Worm (Caenorhabditis elegans) whole organism, L4 larva: ENCODE measurements around the gene idpb-5.

Source experiments
- D1046.2 ChIP-seq: fragments of 200-800 bp; sonication (Bioruptor generic); IDR thresholded peaks from 2 replicates; pipeline ENCODE4 v1.3.6; 2022; ENCODE audit warnings: missing genetic modification characterization, missing compliant biosample characterization
- F26F4.8 ChIP-seq: fragments of 200-800 bp; sonication (Bioruptor generic); conservative IDR thresholded peaks from 2 replicates; pipeline ENCODE4 v1.3.6; 2022; ENCODE audit warnings: missing genetic modification characterization, missing compliant biosample characterization
- R02D3.7 ChIP-seq: fragments of 150-350 bp; sonication (generic microtip); optimal IDR thresholded peaks from 3 replicates; lab custom pipeline; 2014; ENCODE audit warnings: missing biosample characterization, missing genetic modification characterization
- T20F7.1 ChIP-seq: fragments of 200-800 bp; sonication (Bioruptor generic); optimal IDR thresholded peaks from 2 replicates; lab custom pipeline; 2018; ENCODE audit warnings: mild to moderate bottlenecking, missing genetic modification characterization, missing compliant biosample characterization
- Y75B8A.6 ChIP-seq: fragments of 200-800 bp; sonication (Bioruptor generic); IDR thresholded peaks from 2 replicates; pipeline ENCODE4 v1.3.6; 2022; ENCODE audit warnings: missing genetic modification reagents, missing genetic modification characterization, missing compliant biosample characterization
- ZK546.5 ChIP-seq, 2 experiments: sonication (generic microtip); optimal IDR thresholded peaks; 2 replicates each; lab custom pipeline; 2017; ENCODE audit warnings: missing biosample characterization in 2 of 2, missing genetic modification characterization in 2 of 2
- aha-1 ChIP-seq: fragments of 150-350 bp; peaks from one replicate; lab custom pipeline; 2014; ENCODE audit warnings: missing biosample characterization, missing genetic modification characterization
- ama-1 ChIP-seq: fragments of 150-350 bp; optimal IDR thresholded peaks from 2 replicates; lab custom pipeline; 2014; ENCODE audit warnings: inconsistent platforms, mixed read lengths
- ctbp-1 ChIP-seq: fragments of 200-800 bp; sonication (Bioruptor generic); IDR thresholded peaks from 2 replicates; pipeline ENCODE4 v1.3.6; 2022; ENCODE audit warnings: missing genetic modification reagents, missing genetic modification characterization, missing compliant biosample characterization
- daf-12 ChIP-seq: fragments of 150-350 bp; optimal IDR thresholded peaks from 2 replicates; lab custom pipeline; 2014; ENCODE audit warnings: missing biosample characterization, missing genetic modification reagents, missing genetic modification characterization
- daf-16 ChIP-seq, 3 experiments: sonication (generic microtip); optimal IDR thresholded peaks; 2 replicates each; lab custom pipeline; 2016 to 2017; ENCODE audit warnings: missing genetic modification characterization in 3 of 3, missing genetic modification reagents in 3 of 3, mild to moderate bottlenecking in 2 of 3, missing compliant biosample characterization in 2 of 3, missing biosample characterization in 1 of 3, moderate library complexity in 1 of 3
- daf-8 ChIP-seq: fragments of 200-800 bp; sonication (Bioruptor generic); IDR thresholded peaks from 2 replicates; pipeline ENCODE4 v1.3.6; 2022; ENCODE audit warnings: missing genetic modification characterization, missing compliant biosample characterization
- dmd-6 ChIP-seq: fragments of 200-800 bp; sonication (Bioruptor generic); IDR thresholded peaks from 2 replicates; pipeline ENCODE4 v1.3.6; 2022; ENCODE audit warnings: missing genetic modification reagents, missing genetic modification characterization, missing compliant biosample characterization
- dmd-9 ChIP-seq: fragments of 200-800 bp; sonication (Bioruptor generic); IDR thresholded peaks from 2 replicates; pipeline ENCODE4 v1.3.6; 2022; ENCODE audit warnings: missing genetic modification reagents, missing genetic modification characterization, missing compliant biosample characterization
- dpl-1 ChIP-seq: fragments of 150-350 bp; optimal IDR thresholded peaks from 2 replicates; lab custom pipeline; 2014; ENCODE audit warnings: missing biosample characterization, missing genetic modification reagents, missing genetic modification characterization
- dve-1 ChIP-seq: sonication (generic microtip); optimal IDR thresholded peaks from 2 replicates; lab custom pipeline; 2017; ENCODE audit warnings: antibody characterized with exemption, mild to moderate bottlenecking, missing genetic modification characterization, missing compliant biosample characterization; ENCODE audit not compliant: insufficient read depth
- egl-43 ChIP-seq: fragments of 200-800 bp; sonication (Bioruptor generic); IDR thresholded peaks from 2 replicates; pipeline ENCODE4 v1.3.6; 2022; ENCODE audit warnings: missing genetic modification reagents, missing genetic modification characterization, missing compliant biosample characterization
- hif-1 ChIP-seq, 2 experiments: sonication (generic microtip); optimal IDR thresholded peaks; 2 replicates each; lab custom pipeline; 2016 to 2017; ENCODE audit warnings: missing compliant biosample characterization in 2 of 2, missing genetic modification characterization in 2 of 2, missing genetic modification reagents in 2 of 2, missing genotype in 2 of 2, mild to moderate bottlenecking in 1 of 2
- jun-1 ChIP-seq: fragments of 150-350 bp; optimal IDR thresholded peaks from 2 replicates; lab custom pipeline; 2014; ENCODE audit warnings: missing biosample characterization, missing genetic modification reagents, missing genetic modification characterization
- lin-13 ChIP-seq: fragments of 150-350 bp; optimal IDR thresholded peaks from 2 replicates; lab custom pipeline; 2014; ENCODE audit warnings: missing biosample characterization, missing genetic modification reagents, missing genetic modification characterization
- lir-3 ChIP-seq: sonication (generic microtip); optimal IDR thresholded peaks from 2 replicates; lab custom pipeline; 2016; ENCODE audit warnings: mild to moderate bottlenecking, missing genetic modification characterization, missing compliant biosample characterization
- lsy-2 ChIP-seq, 2 experiments: fragments of 150-350 bp in 1 of 2; sonication (generic microtip) in 1 of 2; optimal IDR thresholded peaks; 2 replicates each; lab custom pipeline; 2014 to 2017; ENCODE audit warnings: missing biosample characterization in 2 of 2, missing genetic modification characterization in 2 of 2
- mep-1 ChIP-seq: fragments of 150-350 bp; sonication (generic microtip); optimal IDR thresholded peaks from 3 replicates; lab custom pipeline; 2014; ENCODE audit warnings: missing biosample characterization, missing genetic modification characterization
- mes-2 ChIP-seq: sonication (generic microtip); optimal IDR thresholded peaks from 2 replicates; lab custom pipeline; 2016; ENCODE audit warnings: missing genotype, mild to moderate bottlenecking, missing genetic modification characterization, missing compliant biosample characterization; ENCODE audit not compliant: poor library complexity, severe bottlenecking
- nhr-102 ChIP-seq: sonication (generic microtip); optimal IDR thresholded peaks from 2 replicates; lab custom pipeline; 2016; ENCODE audit warnings: mild to moderate bottlenecking, missing genetic modification characterization, moderate library complexity, missing compliant biosample characterization
- nhr-111 ChIP-seq: fragments of 200-800 bp; sonication (Bioruptor generic); optimal IDR thresholded peaks from 2 replicates; lab custom pipeline; 2018; ENCODE audit warnings: mild to moderate bottlenecking, missing genetic modification characterization, missing compliant biosample characterization
- nhr-41 ChIP-seq: fragments of 200-800 bp; sonication (Bioruptor generic); IDR thresholded peaks from 2 replicates; pipeline ENCODE4 v1.3.6; 2022; ENCODE audit warnings: missing genetic modification reagents, missing genetic modification characterization, missing compliant biosample characterization
- nhr-77 ChIP-seq: fragments of 150-350 bp; optimal IDR thresholded peaks from 2 replicates; lab custom pipeline; 2014; ENCODE audit warnings: missing biosample characterization, missing genetic modification characterization
- pqm-1 ChIP-seq: sonication (generic microtip); optimal IDR thresholded peaks from 2 replicates; lab custom pipeline; 2017; ENCODE audit warnings: missing biosample characterization, missing genetic modification characterization
- unc-130 ChIP-seq: sonication (generic microtip); optimal IDR thresholded peaks from 2 replicates; lab custom pipeline; 2016; ENCODE audit warnings: missing genetic modification reagents, missing genetic modification characterization, missing compliant biosample characterization
- unc-62 ChIP-seq, 3 experiments: fragments of 150-350 bp in 1 of 3; sonication (generic microtip); optimal IDR thresholded peaks in 2 of 3; peaks in 1 of 3; 1 replicate in 1 of 3; 2 replicates in 2 of 3; lab custom pipeline; 2014 to 2017; ENCODE audit warnings: missing biosample characterization in 3 of 3, missing genetic modification characterization in 3 of 3, missing genetic modification reagents in 3 of 3, missing genotype in 1 of 3
- zfp-3 ChIP-seq: fragments of 200-800 bp; sonication (Bioruptor generic); conservative IDR thresholded peaks from 2 replicates; pipeline ENCODE4 v1.3.6; 2022; ENCODE audit warnings: missing genetic modification reagents, missing genetic modification characterization, missing compliant biosample characterization

The idpb-5 gene

ce11 chrV:11861880-11862544 lies 22.7 kb downstream of the idpb-5 start:
- TF ChIP-seq dmd-6 (peak; percentile 53), mep-1 (tag; lab: Kevin White, UChicago) (peak; percentile 29), unc-130 (GFP tag; lab: Kevin White, UChicago) (no peak), dve-1 (tag; lab: Kevin White, UChicago) (peak; percentile 49), T20F7.1 (GFP tag; lab: Kevin White, UChicago) (peak; percentile 16), aha-1 (tag; lab: Kevin White, UChicago) (peak; percentile 93), pqm-1 (peak; percentile 23), nhr-77 (tag; lab: Kevin White, UChicago) (peak; percentile 23), daf-16 (GFP tag; optimal IDR thresholded peaks at IDR 0.05; lab: Kevin White, UChicago) (no peak), daf-16 (tag; optimal IDR thresholded peaks at IDR 0.05; lab: Kevin White, UChicago) (peak; percentile 77), lsy-2 (tag; optimal IDR thresholded peaks at IDR 0.05; lab: Kevin White, UChicago) (peak in 1 of 2 experiments; percentile 17), egl-43 (GFP tag; lab: Robert Waterston, UW) (no peak)
- TF ChIP-seq, all 104 proteins: peak for 9

ce11 chrV:11862817-11863216 lies 23.5 kb downstream of the idpb-5 start, which contains the start of gene R13H4.6:
TSS of gene R13H4.6 (plus strand) at chrV:11863117.
- TF ChIP-seq D1046.2 (GFP tag; lab: Robert Waterston, UW) (no peak), dmd-9 (no peak), daf-16 (GFP tag; optimal IDR thresholded peaks at IDR 0.05; lab: Kevin White, UChicago) (no peak), daf-16 (tag; optimal IDR thresholded peaks at IDR 0.05; lab: Kevin White, UChicago) (peak; percentile 89), jun-1 (tag; lab: Kevin White, UChicago) (no peak), ama-1 (lab: Kevin White, UChicago) (no peak)

ce11 chrV:11868142-11868541 lies 28.8 kb downstream of the idpb-5 start, which contains the start of gene R13H4.7:
TSS of gene R13H4.7 (minus strand) at chrV:11868242.
- TF ChIP-seq daf-8 (GFP tag; lab: Robert Waterston, UW) = no peak
- TF ChIP-seq, all 104 proteins: peak for 0

- TF ChIP-seq daf-12 (tag; lab: Kevin White, UChicago) = no peak
- no peak for TF ChIP-seq ZK546.5 (tag; optimal IDR thresholded peaks at IDR 0.05; lab: Kevin White, UChicago)
- no peak for TF ChIP-seq nhr-77 (tag; lab: Kevin White, UChicago)
- TF ChIP-seq nhr-111 = no peak
- TF ChIP-seq daf-8 (GFP tag; lab: Robert Waterston, UW) = no peak
- no peak for TF ChIP-seq ctbp-1 (GFP tag; lab: Robert Waterston, UW)
- no peak for TF ChIP-seq Y75B8A.6 (GFP tag; lab: Robert Waterston, UW)
- TF ChIP-seq dpl-1 (GFP tag; lab: Kevin White, UChicago) = no peak
- no peak for TF ChIP-seq zfp-3 (GFP tag; lab: Robert Waterston, UW)
- no peak for TF ChIP-seq dve-1 (tag; lab: Kevin White, UChicago)
- TF ChIP-seq nhr-41 (GFP tag; lab: Robert Waterston, UW) = no peak
Observed at ce11 chrV:11875060-11875459, 35.7 kb downstream of the idpb-5 start, which contains the start of gene sulp-4. TSS of gene sulp-4 (plus strand) at chrV:11875360.

- TF ChIP-seq unc-62 (GFP tag; optimal IDR thresholded peaks at IDR 0.05 in 1 of 2; lab: Kevin White, UChicago) (peak in 1 of 2 experiments; percentile 92), unc-62 (tag; optimal IDR thresholded peaks at IDR 0.05; lab: Kevin White, UChicago) (no peak), R02D3.7 (tag; lab: Kevin White, UChicago) (no peak)
- TF ChIP-seq, all 104 proteins: peak for 1
Observed at ce11 chrV:11876657-11877056, 37.3 kb downstream of the idpb-5 start.

- TF ChIP-seq nhr-102 (tag; lab: Kevin White, UChicago) (no peak), lir-3 (tag; lab: Kevin White, UChicago) (no peak), nhr-111 (no peak), hif-1 (tag; optimal IDR thresholded peaks at IDR 0.05; lab: Kevin White, UChicago) (no peak), F26F4.8 (GFP tag; lab: Robert Waterston, UW) (no peak), ama-1 (lab: Kevin White, UChicago) (no peak), unc-62 (GFP tag; optimal IDR thresholded peaks at IDR 0.05 in 1 of 2; lab: Kevin White, UChicago) (no peak), unc-62 (tag; optimal IDR thresholded peaks at IDR 0.05; lab: Kevin White, UChicago) (no peak), lin-13 (GFP tag; lab: Kevin White, UChicago) (no peak), mes-2 (tag; lab: Kevin White, UChicago) (no peak)
Observed at ce11 chrV:11879732-11880131, 40.4 kb downstream of the idpb-5 start, which contains the start of gene sulp-5. TSS of gene sulp-5 (plus strand) at chrV:11880032.
